Worm (Caenorhabditis elegans): Measurements from ENCODE around the gene hum-4.
A peak's percentile ranks its signal among the peaks of the same experiment; 100 is the strongest.

hum-4 gene

DNA sequence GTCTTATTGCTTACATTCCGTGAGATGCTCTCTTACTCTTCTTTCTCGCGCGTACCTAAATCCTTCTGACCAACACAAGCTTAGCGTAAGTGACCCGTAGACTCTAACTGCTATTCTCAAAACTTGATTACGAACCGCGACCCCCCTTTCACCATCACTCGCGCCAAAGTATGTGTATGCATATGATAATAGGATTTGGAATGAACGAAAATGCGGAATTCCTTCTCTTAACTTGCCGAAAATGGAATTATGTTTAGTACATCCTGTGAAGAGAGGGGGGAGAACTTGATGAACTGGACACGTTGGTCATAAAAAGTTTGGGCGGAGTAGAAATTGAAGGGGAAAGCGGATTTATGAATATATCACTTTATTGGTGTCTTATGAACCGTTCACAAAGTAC, 46.5 kb downstream of the hum-4 start:
- TF ChIP-seq tab-1 (GFP tag; IDR thresholded peaks at IDR 0.05) (no peak), flt-1 (GFP tag; IDR thresholded peaks at IDR 0.05) (no peak), ztf-29 (GFP tag; IDR thresholded peaks at IDR 0.05) (no peak), ref-1 (GFP tag; conservative IDR thresholded peaks at IDR 0.05) (no peak), cog-1 (tag; optimal IDR thresholded peaks at IDR 0.05) (no peak), med-1 (GFP tag; optimal IDR thresholded peaks at IDR 0.05; ENCODE audit: insufficient read depth) (no peak), ztf-23 (GFP tag; IDR thresholded peaks at IDR 0.05) (no peak), klf-2 (GFP tag; conservative IDR thresholded peaks at IDR 0.05) (no peak), T22C8.4 (GFP tag; IDR thresholded peaks at IDR 0.05) (no peak)

DNA sequence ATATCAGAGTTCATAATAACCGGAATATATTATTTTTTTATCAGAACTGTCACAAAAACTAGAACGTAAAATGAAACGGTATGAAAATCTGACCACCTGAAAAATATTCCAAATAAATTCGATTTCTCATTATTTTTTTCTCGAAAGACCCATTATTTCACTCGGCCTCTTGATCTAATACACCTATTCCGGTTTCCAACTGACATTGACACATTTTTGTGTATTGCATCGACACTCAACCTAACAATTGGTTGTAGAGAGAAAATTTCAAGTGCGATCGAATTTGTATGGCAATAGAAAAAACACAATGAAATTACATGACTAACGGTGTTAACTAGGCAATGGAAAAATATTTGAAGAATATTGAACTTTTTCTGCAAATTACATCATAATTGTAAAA, 47.5 kb downstream of the hum-4 start:
- TF ChIP-seq flt-1 (GFP tag; IDR thresholded peaks at IDR 0.05) (no peak), tab-1 (GFP tag; IDR thresholded peaks at IDR 0.05) (no peak), ztf-23 (GFP tag; IDR thresholded peaks at IDR 0.05) (no peak), cog-1 (tag; optimal IDR thresholded peaks at IDR 0.05) (no peak), med-1 (GFP tag; optimal IDR thresholded peaks at IDR 0.05; ENCODE audit: insufficient read depth) (no peak), klf-2 (GFP tag; conservative IDR thresholded peaks at IDR 0.05) (no peak), T22C8.4 (GFP tag; IDR thresholded peaks at IDR 0.05) (no peak)

DNA sequence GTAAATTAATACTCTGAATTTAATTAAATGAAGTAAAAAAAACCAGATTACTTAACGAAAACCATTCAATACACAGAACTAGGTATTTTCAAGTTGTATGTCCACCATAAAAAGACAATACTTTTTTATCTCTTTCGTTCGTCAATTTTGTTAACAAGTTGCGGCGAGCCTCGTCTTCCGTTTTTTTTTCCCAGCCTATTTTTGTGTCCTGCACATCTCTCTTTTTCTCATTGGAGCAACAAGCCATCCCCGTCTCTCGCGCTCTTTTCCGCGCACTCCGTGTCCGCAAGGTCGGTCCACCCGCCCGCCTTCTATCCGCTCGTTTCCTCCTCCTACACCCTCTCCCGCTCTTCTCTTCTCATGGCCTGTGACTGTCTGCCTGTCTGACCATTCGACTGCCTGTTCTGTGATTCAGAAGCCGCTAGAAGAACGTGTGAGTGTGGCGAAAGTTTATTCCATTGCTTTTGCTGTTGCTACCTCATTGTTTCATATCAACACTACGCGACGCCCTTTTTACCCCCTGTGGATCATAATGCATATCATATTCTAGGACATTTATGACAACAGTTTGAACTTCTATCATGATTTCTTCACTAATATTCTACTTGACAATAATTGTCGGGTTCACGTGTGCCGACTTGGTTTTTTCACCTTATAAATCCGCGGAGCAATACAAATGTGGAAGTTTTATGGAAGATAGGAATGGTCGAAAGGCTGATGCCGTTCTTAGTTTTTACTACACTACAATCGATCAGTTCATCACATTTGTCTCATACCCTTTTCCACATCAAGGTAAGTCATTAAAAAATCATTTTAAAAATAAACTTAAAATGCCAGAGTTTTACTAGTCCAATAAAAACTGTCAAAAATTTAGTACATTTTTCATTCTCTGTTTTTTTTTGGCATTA, 48.6 kb downstream of the hum-4 start, which contains the start of the genes F08B12.11 and prmn-1:
F08B12.11 (plus strand) TSS at position 521 of the 908 bp plus-strand sequence.
prmn-1 (plus strand) TSS at position 551 of the 908 bp plus-strand sequence.
- TF ChIP-seq ztf-23 (GFP tag; IDR thresholded peaks at IDR 0.05) (peak; percentile 50; the same call in 1 of the 2 replicates), cog-1 (tag; optimal IDR thresholded peaks at IDR 0.05) (no peak), flt-1 (GFP tag; IDR thresholded peaks at IDR 0.05) (no peak), T22C8.4 (GFP tag; IDR thresholded peaks at IDR 0.05) (no peak), klf-2 (GFP tag; conservative IDR thresholded peaks at IDR 0.05) (no peak), ztf-29 (GFP tag; IDR thresholded peaks at IDR 0.05) (peak; percentile 46; the same call in 1 of the 2 replicates), tab-1 (GFP tag; IDR thresholded peaks at IDR 0.05) (no peak), med-1 (GFP tag; optimal IDR thresholded peaks at IDR 0.05; ENCODE audit: insufficient read depth) (no peak), ref-1 (GFP tag; conservative IDR thresholded peaks at IDR 0.05) (no peak)

DNA sequence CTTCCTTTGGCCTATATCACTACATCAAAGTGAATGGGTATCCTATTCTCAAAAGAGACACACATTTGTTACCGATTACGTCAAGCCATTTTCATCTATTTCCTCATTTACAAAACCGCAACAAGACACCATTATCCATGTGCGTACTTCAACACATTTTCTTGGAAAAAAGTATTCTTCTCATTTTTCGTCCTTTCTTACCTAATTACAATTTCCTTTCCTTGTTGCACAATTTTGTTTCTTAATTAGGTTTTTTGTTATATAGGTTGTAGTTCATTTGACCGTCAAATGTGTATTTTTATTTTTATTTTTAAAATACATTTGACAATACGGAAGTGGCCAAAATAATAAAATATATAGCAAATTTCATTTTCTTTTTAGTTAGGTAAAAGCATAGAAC, 50.0 kb downstream of the hum-4 start:
- TF ChIP-seq tab-1 (GFP tag; IDR thresholded peaks at IDR 0.05) (no peak), med-1 (GFP tag; optimal IDR thresholded peaks at IDR 0.05; ENCODE audit: insufficient read depth) (no peak), ref-1 (GFP tag; conservative IDR thresholded peaks at IDR 0.05) (no peak), cog-1 (tag; optimal IDR thresholded peaks at IDR 0.05) (no peak), flt-1 (GFP tag; IDR thresholded peaks at IDR 0.05) (no peak), klf-2 (GFP tag; conservative IDR thresholded peaks at IDR 0.05) (no peak), ztf-23 (GFP tag; IDR thresholded peaks at IDR 0.05) (no peak), ztf-29 (GFP tag; IDR thresholded peaks at IDR 0.05) (no peak), T22C8.4 (GFP tag; IDR thresholded peaks at IDR 0.05) (no peak)

DNA sequence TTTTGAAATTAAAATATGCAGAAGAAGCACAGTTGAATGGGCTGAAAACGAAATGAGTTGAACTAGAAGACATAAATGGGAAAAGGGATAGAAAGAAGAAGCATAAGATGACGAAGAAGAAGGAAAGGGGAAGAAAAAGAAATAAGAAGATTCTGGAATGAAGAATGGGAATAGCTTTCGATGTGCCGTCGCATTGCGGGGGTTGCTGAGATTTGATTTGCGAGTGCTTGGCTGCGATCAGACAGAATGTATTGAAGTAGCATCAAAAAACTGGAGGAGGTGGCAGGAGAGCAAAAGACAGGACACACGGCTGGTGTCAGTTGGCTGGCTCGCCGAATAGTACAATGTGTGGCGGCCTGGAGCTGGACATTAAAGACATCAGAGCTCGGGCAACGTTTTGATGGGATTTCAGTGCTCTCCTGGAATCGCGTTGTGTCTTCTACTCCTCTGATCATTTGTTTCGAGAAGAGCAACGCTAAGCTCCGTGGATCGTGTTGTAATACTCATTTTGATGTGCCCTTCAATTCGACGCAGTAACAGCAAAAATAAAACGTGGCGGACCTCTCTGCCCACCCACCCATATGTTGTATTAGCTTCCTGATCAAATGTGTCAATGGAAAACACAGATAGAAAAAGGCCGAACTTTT, 54.1 kb downstream of the hum-4 start:
- TF ChIP-seq ref-1 (GFP tag; conservative IDR thresholded peaks at IDR 0.05), result no peak
- TF ChIP-seq cog-1 (tag; optimal IDR thresholded peaks at IDR 0.05), result peak; percentile 9

DNA sequence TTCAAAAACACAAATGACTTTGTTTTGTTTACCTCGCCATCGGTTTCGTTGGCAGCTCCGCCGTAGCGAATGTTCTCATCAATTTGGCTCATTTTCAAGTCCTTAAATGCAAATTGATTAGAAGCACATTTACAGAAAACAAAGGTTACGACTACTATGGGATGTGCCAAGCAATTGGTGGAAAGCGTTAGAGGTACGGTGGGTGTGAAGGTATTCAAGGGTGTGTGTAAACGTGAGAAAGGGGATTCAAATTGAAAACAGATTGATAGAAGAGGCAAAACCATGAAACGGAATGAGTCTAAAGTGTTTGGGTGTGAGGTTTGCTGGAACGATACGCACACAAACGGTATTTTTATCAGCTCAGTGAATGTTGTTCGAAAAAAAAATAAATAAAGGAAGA, 56.0 kb downstream of the hum-4 start, which contains the start of gene tni-1:
tni-1 (minus strand) TSS at position 101 of the 400 bp plus-strand sequence.
- TF ChIP-seq med-1 (GFP tag; optimal IDR thresholded peaks at IDR 0.05; ENCODE audit: insufficient read depth) (no peak), flt-1 (GFP tag; IDR thresholded peaks at IDR 0.05) (no peak), ztf-23 (GFP tag; IDR thresholded peaks at IDR 0.05) (no peak), klf-2 (GFP tag; conservative IDR thresholded peaks at IDR 0.05) (no peak), tab-1 (GFP tag; IDR thresholded peaks at IDR 0.05) (no peak), T22C8.4 (GFP tag; IDR thresholded peaks at IDR 0.05) (no peak), cog-1 (tag; optimal IDR thresholded peaks at IDR 0.05) (no peak), ref-1 (GFP tag; conservative IDR thresholded peaks at IDR 0.05) (no peak), ztf-29 (GFP tag; IDR thresholded peaks at IDR 0.05) (no peak)

DNA sequence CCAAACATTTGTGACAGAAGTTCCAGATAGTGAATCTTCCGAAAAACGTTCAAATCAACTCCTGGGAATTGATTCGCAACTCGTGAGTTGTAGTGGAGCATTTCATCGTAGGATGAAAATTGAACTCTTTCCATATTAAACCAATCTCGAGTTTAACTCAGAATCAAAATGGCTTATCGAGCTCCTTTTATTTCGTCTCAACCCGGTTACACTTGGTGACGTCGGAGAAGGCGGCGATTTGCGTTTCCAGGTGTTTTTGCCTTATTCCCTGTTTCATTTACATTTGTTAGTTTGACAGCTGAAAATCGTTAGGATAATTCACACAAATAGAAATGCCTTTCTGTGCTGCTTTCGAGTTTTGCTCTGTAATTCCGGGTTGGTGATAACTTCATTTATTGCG, 57.9 kb downstream of the hum-4 start, which contains the start of gene F42E11.3:
F42E11.3 (minus strand) TSS at position 101 of the 400 bp plus-strand sequence.
- TF ChIP-seq ref-1 (GFP tag; conservative IDR thresholded peaks at IDR 0.05), result no peak
- no peak for TF ChIP-seq T22C8.4 (GFP tag; IDR thresholded peaks at IDR 0.05)
- no peak for TF ChIP-seq cog-1 (tag; optimal IDR thresholded peaks at IDR 0.05)
- no peak for TF ChIP-seq tab-1 (GFP tag; IDR thresholded peaks at IDR 0.05)
- no peak for TF ChIP-seq ztf-29 (GFP tag; IDR thresholded peaks at IDR 0.05)
- no peak for TF ChIP-seq med-1 (GFP tag; optimal IDR thresholded peaks at IDR 0.05; ENCODE audit: insufficient read depth)
- no peak for TF ChIP-seq ztf-23 (GFP tag; IDR thresholded peaks at IDR 0.05)
- no peak for TF ChIP-seq flt-1 (GFP tag; IDR thresholded peaks at IDR 0.05)
- TF ChIP-seq klf-2 (GFP tag; conservative IDR thresholded peaks at IDR 0.05), result no peak
